Worm (Caenorhabditis elegans) whole organism, L1 larva: ENCODE measurements around the gene C24H11.2.
A peak's percentile ranks its signal among the peaks of the same experiment; 100 is the strongest.

Source experiments
- F16B12.6 ChIP-seq: fragments of 150-350 bp; optimal IDR thresholded peaks from 2 replicates; lab custom pipeline; 2014; ENCODE audit warnings: missing biosample characterization, missing genetic modification characterization
- ama-1 ChIP-seq: fragments of 150-350 bp; optimal IDR thresholded peaks from 2 replicates; lab custom pipeline; 2014
- blmp-1 ChIP-seq: fragments of 150-350 bp; optimal IDR thresholded peaks from 2 replicates; lab custom pipeline; 2014; ENCODE audit warnings: missing biosample characterization, missing genetic modification characterization
- ces-1 ChIP-seq: fragments of 150-350 bp; optimal IDR thresholded peaks from 2 replicates; lab custom pipeline; 2014; ENCODE audit warnings: missing biosample characterization, missing genetic modification reagents, missing genetic modification characterization
- dpl-1 ChIP-seq, 3 experiments: fragments of 150-350 bp in 2 of 3; sonication (generic microtip) in 1 of 3; optimal IDR thresholded peaks; 2 replicates each; lab custom pipeline; 2014 to 2017; ENCODE audit warnings: missing biosample characterization in 3 of 3, missing genetic modification characterization in 3 of 3, missing genetic modification reagents in 3 of 3
- efl-1 ChIP-seq, 4 experiments: fragments of 150-350 bp; optimal IDR thresholded peaks in 3 of 4; peaks in 1 of 4; 1 replicate in 1 of 4; 2 replicates in 3 of 4; lab custom pipeline; 2014; ENCODE audit warnings: missing biosample characterization in 2 of 4, missing genetic modification characterization in 2 of 4, missing genetic modification reagents in 2 of 4
- fos-1 ChIP-seq: fragments of 150-350 bp; optimal IDR thresholded peaks from 2 replicates; lab custom pipeline; 2014; ENCODE audit warnings: missing biosample characterization, missing genetic modification characterization
- lin-14 ChIP-seq: fragments of 200-800 bp; sonication (Bioruptor generic); optimal IDR thresholded peaks from 2 replicates; lab custom pipeline; 2018; ENCODE audit warnings: mild to moderate bottlenecking, missing genetic modification characterization, moderate library complexity, missing compliant biosample characterization
- lin-15B ChIP-seq: fragments of 150-350 bp; sonication (generic microtip); optimal IDR thresholded peaks from 3 replicates; lab custom pipeline; 2014; ENCODE audit warnings: missing biosample characterization, missing genetic modification characterization
- lsy-2 ChIP-seq, 2 experiments: fragments of 150-350 bp; optimal IDR thresholded peaks; 2 replicates each; lab custom pipeline; 2014; ENCODE audit warnings: missing biosample characterization in 2 of 2, missing genetic modification characterization in 2 of 2
- mab-9 ChIP-seq: fragments of 200-800 bp; sonication (Bioruptor generic); IDR thresholded peaks from 2 replicates; pipeline ENCODE4 v1.3.6; 2022; ENCODE audit warnings: missing genetic modification reagents, missing genetic modification characterization, missing compliant biosample characterization
- mdl-1 ChIP-seq, 2 experiments: fragments of 150-350 bp; optimal IDR thresholded peaks; 2 replicates each; lab custom pipeline; 2014 to 2017; ENCODE audit warnings: missing biosample characterization in 2 of 2, missing genetic modification characterization in 2 of 2, inconsistent platforms in 1 of 2
- mep-1 ChIP-seq: fragments of 150-350 bp; optimal IDR thresholded peaks from 2 replicates; lab custom pipeline; 2014; ENCODE audit warnings: missing biosample characterization, missing genetic modification characterization
- nhr-11 ChIP-seq: fragments of 150-350 bp; optimal IDR thresholded peaks from 2 replicates; lab custom pipeline; 2014; ENCODE audit warnings: missing biosample characterization, missing genetic modification characterization
- nhr-12 ChIP-seq: sonication (generic microtip); optimal IDR thresholded peaks from 2 replicates; lab custom pipeline; 2017; ENCODE audit warnings: missing biosample characterization, missing genetic modification characterization
- nhr-19 ChIP-seq: fragments of 200-800 bp; sonication (Bioruptor generic); conservative IDR thresholded peaks from 2 replicates; pipeline ENCODE4 v1.3.6; 2022; ENCODE audit warnings: missing genetic modification characterization, missing compliant biosample characterization
- nhr-71 ChIP-seq: sonication (generic microtip); optimal IDR thresholded peaks from 2 replicates; lab custom pipeline; 2016; ENCODE audit warnings: mild to moderate bottlenecking, missing genetic modification characterization, moderate library complexity, missing compliant biosample characterization
- nhr-85 ChIP-seq: sonication (generic microtip); peaks from one replicate; lab custom pipeline; 2016; ENCODE audit warnings: missing genetic modification characterization, inconsistent platforms, missing compliant biosample characterization
- rnt-1 ChIP-seq: sonication (generic microtip); optimal IDR thresholded peaks from 2 replicates; lab custom pipeline; 2016; ENCODE audit warnings: mild to moderate bottlenecking, missing genetic modification characterization, moderate library complexity, missing compliant biosample characterization
- sptf-1 ChIP-seq: fragments of 150-350 bp; optimal IDR thresholded peaks from 2 replicates; lab custom pipeline; 2014; ENCODE audit warnings: missing biosample characterization, missing genetic modification characterization
- sup-37 ChIP-seq: fragments of 200-800 bp; sonication (Bioruptor generic); optimal IDR thresholded peaks from 2 replicates; lab custom pipeline; 2018; ENCODE audit warnings: mild to moderate bottlenecking, missing genetic modification characterization, missing compliant biosample characterization
- unc-86 ChIP-seq: sonication (generic microtip); optimal IDR thresholded peaks from 2 replicates; lab custom pipeline; 2016; ENCODE audit warnings: missing genetic modification characterization, missing compliant biosample characterization
- unc-98 ChIP-seq: fragments of 200-800 bp; sonication (Bioruptor generic); IDR thresholded peaks from 2 replicates; pipeline ENCODE4 v1.3.6; 2022; ENCODE audit warnings: missing genetic modification characterization, missing compliant biosample characterization
- vab-15 ChIP-seq: sonication (generic microtip); optimal IDR thresholded peaks from 2 replicates; lab custom pipeline; 2017; ENCODE audit warnings: missing genotype, mild to moderate bottlenecking, missing genetic modification characterization, missing compliant biosample characterization
- xbp-1 ChIP-seq: sonication (generic microtip); optimal IDR thresholded peaks from 2 replicates; lab custom pipeline; 2016; ENCODE audit warnings: missing genetic modification characterization, missing compliant biosample characterization
- ztf-4 ChIP-seq: fragments of 150-350 bp; optimal IDR thresholded peaks from 2 replicates; lab custom pipeline; 2014; ENCODE audit warnings: missing biosample characterization, missing genetic modification characterization

Gene C24H11.2

DNA sequence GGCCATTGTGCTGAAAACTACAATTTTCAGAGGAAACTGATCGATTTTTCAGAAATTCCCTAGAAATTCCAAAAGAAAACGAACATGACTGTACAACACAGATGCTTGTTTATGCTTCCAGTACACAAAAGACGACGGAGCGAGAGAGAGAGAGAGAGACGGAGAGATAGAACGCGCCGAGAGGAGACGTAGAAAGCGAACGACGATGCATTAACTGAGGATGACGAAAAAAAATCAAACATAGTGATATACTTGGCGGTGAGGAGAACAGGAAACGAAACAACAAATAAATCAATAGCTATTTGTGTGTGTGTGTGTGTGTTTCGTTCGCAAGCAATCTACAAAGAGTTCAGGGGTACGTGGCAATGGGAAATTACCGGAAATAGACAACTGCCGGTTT lies 42.6 kb upstream of the C24H11.2 start:
- TF ChIP-seq blmp-1 (tag; lab: Kevin White, UChicago) (peak; percentile 71), dpl-1 (GFP tag; optimal IDR thresholded peaks at IDR 0.05; lab: Kevin White, UChicago) (no peak), ztf-4 (tag; lab: Kevin White, UChicago) (no peak), sup-37 (GFP tag; lab: Kevin White, UChicago) (no peak), vab-15 (tag; lab: Kevin White, UChicago) (no peak), efl-1 (optimal IDR thresholded peaks at IDR 0.05; lab: Kevin White, UChicago) (peak in 1 of 2 experiments; percentile 30), efl-1 (GFP tag; optimal IDR thresholded peaks at IDR 0.05 in 1 of 2; lab: Kevin White, UChicago) (no peak), lin-14 (GFP tag; lab: Kevin White, UChicago) (peak; percentile 53), F16B12.6 (tag; lab: Kevin White, UChicago) (no peak), mep-1 (peak; percentile 15), lsy-2 (tag; optimal IDR thresholded peaks at IDR 0.05; lab: Kevin White, UChicago) (peak in 1 of 2 experiments; percentile 34)

ce11 chrIII:11834168-11834567 lies 42.0 kb upstream of the C24H11.2 start:
- peak; percentile 27 for TF ChIP-seq lin-14 (GFP tag; lab: Kevin White, UChicago)
- peak; percentile 38; the same call in 1 of the 2 replicates for TF ChIP-seq nhr-19
- TF ChIP-seq rnt-1 (tag; lab: Kevin White, UChicago): peak; percentile 35
- TF ChIP-seq xbp-1 (tag; lab: Kevin White, UChicago): no peak
- peak; percentile 15 for TF ChIP-seq nhr-71 (tag; lab: Kevin White, UChicago)
- TF ChIP-seq mdl-1 (tag; optimal IDR thresholded peaks at IDR 0.05; lab: Kevin White, UChicago): peak in 1 of 2 experiments; percentile 16

DNA sequence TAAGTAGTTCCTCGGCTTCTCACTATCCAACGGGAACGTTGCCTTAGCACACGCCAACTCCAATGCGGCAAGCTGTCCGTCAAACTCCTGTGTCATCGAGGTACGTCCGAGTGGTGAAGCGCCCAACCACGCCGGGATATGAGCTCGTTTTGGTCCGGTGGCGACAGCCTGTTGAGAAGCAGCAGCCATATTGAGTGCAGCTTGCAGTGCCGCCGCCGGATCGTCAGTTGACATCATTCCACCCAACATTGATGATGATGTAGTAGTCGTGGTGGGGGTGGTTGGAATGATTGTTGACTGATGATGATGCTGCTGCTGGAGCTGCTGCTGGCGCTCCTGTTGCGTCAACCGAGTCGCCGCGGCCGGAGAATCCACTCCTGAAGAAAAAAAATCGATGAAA lies 41.3 kb upstream of the C24H11.2 start:
- TF ChIP-seq dpl-1 (GFP tag; optimal IDR thresholded peaks at IDR 0.05; lab: Kevin White, UChicago) (no peak), efl-1 (optimal IDR thresholded peaks at IDR 0.05; lab: Kevin White, UChicago) (no peak), efl-1 (GFP tag; optimal IDR thresholded peaks at IDR 0.05 in 1 of 2; lab: Kevin White, UChicago) (peak in 1 of 2 experiments; percentile 31)

ce11 chrIII:11830522-11831489 lies 38.7 kb upstream of the C24H11.2 start:
- TF ChIP-seq mab-9 (GFP tag; lab: Robert Waterston, UW) (peak; percentile 34; the same call in 1 of the 2 replicates), efl-1 (optimal IDR thresholded peaks at IDR 0.05; lab: Kevin White, UChicago) (no peak), efl-1 (GFP tag; optimal IDR thresholded peaks at IDR 0.05 in 1 of 2; lab: Kevin White, UChicago) (peak in 1 of 2 experiments; percentile 38), lsy-2 (tag; optimal IDR thresholded peaks at IDR 0.05; lab: Kevin White, UChicago) (peak in 1 of 2 experiments; percentile 6), mdl-1 (tag; optimal IDR thresholded peaks at IDR 0.05; lab: Kevin White, UChicago) (no peak), sptf-1 (tag; lab: Kevin White, UChicago) (no peak), unc-98 (GFP tag; lab: Robert Waterston, UW) (0 out of 2 replicates have a peak, but pooled peaks have one; percentile 9)

- TF ChIP-seq lin-15B (tag; lab: Kevin White, UChicago): no peak
- no peak for TF ChIP-seq efl-1 (optimal IDR thresholded peaks at IDR 0.05; lab: Kevin White, UChicago)
- TF ChIP-seq efl-1 (GFP tag; optimal IDR thresholded peaks at IDR 0.05 in 1 of 2; lab: Kevin White, UChicago): peak in 1 of 2 experiments; percentile 27
- peak; percentile 14 for TF ChIP-seq nhr-85
Observed at ce11 chrIII:11829585-11830195, 37.5 kb upstream of the C24H11.2 start.

- no peak for TF ChIP-seq efl-1 (optimal IDR thresholded peaks at IDR 0.05; lab: Kevin White, UChicago)
- TF ChIP-seq efl-1 (GFP tag; optimal IDR thresholded peaks at IDR 0.05 in 1 of 2; lab: Kevin White, UChicago): peak in 1 of 2 experiments; percentile 33
- TF ChIP-seq fos-1 (tag; lab: Kevin White, UChicago): no peak
Observed at ce11 chrIII:11829062-11829461, 36.9 kb upstream of the C24H11.2 start.

DNA sequence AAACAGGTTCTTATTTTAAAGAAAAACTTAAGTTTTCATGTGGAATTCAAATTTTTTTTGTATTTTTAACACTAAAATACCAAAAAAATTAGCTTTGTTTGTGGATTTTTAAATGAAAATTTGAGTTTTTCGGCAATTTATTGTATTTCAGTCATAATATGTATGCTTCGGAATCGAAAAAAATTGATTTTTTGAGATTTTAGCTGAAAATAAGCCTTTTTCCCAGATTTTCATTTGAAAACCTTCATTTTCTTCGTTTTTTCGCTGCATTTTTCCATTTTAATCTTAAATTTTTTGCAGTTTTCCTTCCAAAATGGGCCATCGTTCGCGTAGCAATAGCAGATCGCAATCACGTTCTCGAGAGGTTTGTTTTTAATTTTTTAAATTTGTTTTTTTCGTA lies 34.0 kb upstream of the C24H11.2 start, which contains the start of gene rsp-8:
rsp-8 (plus strand) TSS at position 301 of the 400 bp plus-strand sequence.
- no peak for TF ChIP-seq ces-1 (GFP tag; lab: Kevin White, UChicago)
- no peak for TF ChIP-seq mab-9 (GFP tag; lab: Robert Waterston, UW)
- no peak for TF ChIP-seq unc-86
- TF ChIP-seq ama-1 (lab: Kevin White, UChicago): no peak
- TF ChIP-seq nhr-12: no peak
- no peak for TF ChIP-seq nhr-11 (tag; lab: Kevin White, UChicago)
- peak; percentile 2 for TF ChIP-seq nhr-85
